Fruit fly (Drosophila melanogaster) S2 (cell line): ENCODE measurements around the gene yps.

ENCODE experiments used
- CG8478 ChIP-seq: fragments of >200 bp; optimal IDR thresholded peaks from 2 replicates; lab custom pipeline; 2018
- CTCF ChIP-seq, 2 experiments: fragments of >200 bp; optimal IDR thresholded peaks; 2 replicates each; lab custom pipeline; 2018

- TF ChIP-seq CG8478 (lab: Kevin White, UChicago) (no peak), CTCF (optimal IDR thresholded peaks at IDR 0.05; lab: Kevin White, UChicago) (no peak)
Observed at dm6 chr3L:12082521-12082841, 42.5 kb downstream of the yps start.
